Fruit fly (Drosophila melanogaster) whole organism, embryonic: ENCODE measurements around the gene dikar.
A peak's percentile ranks its signal among the peaks of the same experiment; 100 is the strongest.

Source experiments
- Atf-2 ChIP-seq: fragments of 200-800 bp; sonication (Bioruptor generic); optimal IDR thresholded peaks from 2 replicates; lab custom pipeline; 2016; ENCODE audit warnings: missing biosample characterization, missing genetic modification characterization
- Atf3 ChIP-seq: fragments of 200-800 bp; sonication (Bioruptor generic); optimal IDR thresholded peaks from 3 replicates; lab custom pipeline; 2016; ENCODE audit warnings: missing biosample characterization, missing genetic modification characterization
- Bteb2 ChIP-seq: fragments of 200-800 bp; sonication (Bioruptor generic); optimal IDR thresholded peaks from 2 replicates; lab custom pipeline; 2016; ENCODE audit warnings: missing biosample characterization, missing genetic modification characterization
- CG10462 ChIP-seq: fragments of 200-800 bp; sonication (Bioruptor generic); optimal IDR thresholded peaks from 2 replicates; lab custom pipeline; 2016; ENCODE audit warnings: missing biosample characterization, missing genetic modification characterization
- CG12155 ChIP-seq: fragments of 200-800 bp; sonication (Bioruptor generic); optimal IDR thresholded peaks from 3 replicates; lab custom pipeline; 2016; ENCODE audit warnings: missing biosample characterization, missing genetic modification characterization
- CG13287 ChIP-seq: fragments of 200-800 bp; sonication (Bioruptor generic); IDR thresholded peaks from 2 replicates; pipeline ENCODE4 v1.3.6; 2022; ENCODE audit warnings: missing biosample characterization, missing genetic modification characterization; ENCODE audit not compliant: partially characterized antibody
- CG17328 ChIP-seq: fragments of 200-800 bp; sonication (Bioruptor generic); IDR thresholded peaks from 2 replicates; pipeline ENCODE4 v1.3.6; 2022; ENCODE audit warnings: missing biosample characterization, missing genetic modification characterization
- CG1792 ChIP-seq: fragments of 200-800 bp; sonication (Bioruptor generic); optimal IDR thresholded peaks from 2 replicates; lab custom pipeline; 2016; ENCODE audit warnings: missing biosample characterization, missing genetic modification characterization
- CG18262 ChIP-seq: fragments of 200-800 bp; optimal IDR thresholded peaks from 3 replicates; lab custom pipeline; 2019; ENCODE audit warnings: missing biosample characterization, mild to moderate bottlenecking, missing genetic modification characterization, moderate library complexity
- CG18599 ChIP-seq: fragments of 200-800 bp; sonication (Bioruptor generic); optimal IDR thresholded peaks from 3 replicates; lab custom pipeline; 2017; ENCODE audit warnings: missing biosample characterization, missing genetic modification characterization, mild to moderate bottlenecking, moderate library complexity, missing genetic modification reagents
- CG2712 ChIP-seq: fragments of 200-800 bp; optimal IDR thresholded peaks from 3 replicates; lab custom pipeline; 2019; ENCODE audit warnings: missing biosample characterization, mild to moderate bottlenecking, missing genetic modification characterization, moderate library complexity
- CG31224 ChIP-seq: fragments of 200-800 bp; sonication (Bioruptor generic); IDR thresholded peaks from 2 replicates; pipeline ENCODE4 v1.3.6; 2022; ENCODE audit warnings: missing biosample characterization, missing genetic modification characterization
- CG34422 ChIP-seq: fragments of 200-800 bp; sonication (Bioruptor generic); IDR thresholded peaks from 3 replicates; pipeline ENCODE4 v1.3.6; 2022; ENCODE audit warnings: missing biosample characterization, missing genetic modification characterization
- CG4360 ChIP-seq: fragments of 200-800 bp; sonication (Bioruptor generic); IDR thresholded peaks from 2 replicates; pipeline ENCODE4 v1.3.6; 2022; ENCODE audit warnings: missing biosample characterization, missing genetic modification characterization
- CG4707 ChIP-seq: fragments of 200-800 bp; sonication (Bioruptor generic); optimal IDR thresholded peaks from 2 replicates; lab custom pipeline; 2018; ENCODE audit warnings: missing biosample characterization, mild to moderate bottlenecking, missing genetic modification characterization, moderate library complexity
- CG5180 ChIP-seq: fragments of 200-800 bp; sonication (Bioruptor generic); optimal IDR thresholded peaks from 3 replicates; lab custom pipeline; 2017; ENCODE audit warnings: missing biosample characterization, missing genetic modification characterization, mild to moderate bottlenecking, moderate library complexity, missing genetic modification reagents
- CG8765 ChIP-seq: fragments of 200-800 bp; sonication (Bioruptor generic); IDR thresholded peaks from 2 replicates; pipeline ENCODE4 v1.3.6; 2022; ENCODE audit warnings: missing biosample characterization, missing genetic modification characterization
- CG8924 ChIP-seq: fragments of 200-800 bp; optimal IDR thresholded peaks from 3 replicates; lab custom pipeline; 2019; ENCODE audit warnings: missing biosample characterization, mild to moderate bottlenecking, missing genetic modification characterization, moderate library complexity
- CG9437 ChIP-seq: fragments of 200-800 bp; sonication (Bioruptor generic); optimal IDR thresholded peaks from 2 replicates; lab custom pipeline; 2018; ENCODE audit warnings: missing biosample characterization, mild to moderate bottlenecking, missing genetic modification characterization
- E2f1 ChIP-seq: fragments of 200-800 bp; sonication (Bioruptor generic); IDR thresholded peaks from 2 replicates; pipeline ENCODE4 v1.3.6; 2022; ENCODE audit warnings: missing biosample characterization, missing genetic modification characterization
- Fer2 ChIP-seq: fragments of 200-800 bp; sonication (Bioruptor generic); optimal IDR thresholded peaks from 2 replicates; lab custom pipeline; 2018; ENCODE audit warnings: missing biosample characterization, mild to moderate bottlenecking, missing genetic modification characterization, moderate library complexity
- Kr ChIP-seq: fragments of 200-800 bp; sonication (Bioruptor generic); optimal IDR thresholded peaks from 2 replicates; lab custom pipeline; 2017; ENCODE audit warnings: missing biosample characterization, mild to moderate bottlenecking, missing genetic modification characterization
- Oli ChIP-seq: fragments of 200-800 bp; sonication (Bioruptor generic); optimal IDR thresholded peaks from 2 replicates; lab custom pipeline; 2018; ENCODE audit warnings: missing biosample characterization, mild to moderate bottlenecking, missing genetic modification characterization, moderate library complexity
- Optix ChIP-seq: fragments of 200-800 bp; sonication (Bioruptor generic); IDR thresholded peaks from 3 replicates; pipeline ENCODE4 v1.3.6; 2022; ENCODE audit warnings: missing biosample characterization, missing genetic modification characterization
- Sox102F ChIP-seq: fragments of 200-800 bp; sonication (Bioruptor generic); optimal IDR thresholded peaks from 2 replicates; lab custom pipeline; 2018; ENCODE audit warnings: missing biosample characterization, mild to moderate bottlenecking, missing genetic modification characterization, moderate library complexity
- Ssrp ChIP-seq: fragments of 200-800 bp; sonication (Bioruptor generic); optimal IDR thresholded peaks from 2 replicates; lab custom pipeline; 2018; ENCODE audit warnings: missing biosample characterization, mild to moderate bottlenecking, missing genetic modification characterization, moderate library complexity
- Xrp1 ChIP-seq: fragments of 200-800 bp; sonication (Bioruptor generic); IDR thresholded peaks from 2 replicates; pipeline ENCODE4 v1.3.6; 2022; ENCODE audit warnings: missing biosample characterization, missing genetic modification characterization
- al ChIP-seq: fragments of 200-800 bp; sonication (Bioruptor generic); IDR thresholded peaks from 2 replicates; pipeline ENCODE4 v1.3.6; 2022; ENCODE audit warnings: missing biosample characterization, missing genetic modification characterization
- chm ChIP-seq: fragments of 200-800 bp; sonication (Bioruptor generic); IDR thresholded peaks from 2 replicates; pipeline ENCODE4 v1.3.6; 2022; ENCODE audit warnings: missing biosample characterization, missing genetic modification characterization
- croc ChIP-seq: fragments of 200-800 bp; sonication (Bioruptor generic); conservative IDR thresholded peaks from 3 replicates; pipeline ENCODE4 v1.3.6; 2022; ENCODE audit warnings: missing biosample characterization, missing genetic modification characterization
- danr ChIP-seq: fragments of 200-800 bp; sonication (Bioruptor generic); IDR thresholded peaks from 2 replicates; pipeline ENCODE4 v1.3.6; 2022; ENCODE audit warnings: missing biosample characterization, missing genetic modification characterization
- dimm ChIP-seq: fragments of 200-800 bp; sonication (Bioruptor generic); IDR thresholded peaks from 2 replicates; pipeline ENCODE4 v1.3.6; 2022; ENCODE audit warnings: missing biosample characterization, missing genetic modification characterization
- dmrt11E ChIP-seq: fragments of 200-800 bp; sonication (Bioruptor generic); optimal IDR thresholded peaks from 3 replicates; lab custom pipeline; 2018; ENCODE audit warnings: missing biosample characterization, mild to moderate bottlenecking, missing genetic modification characterization, moderate library complexity
- gcm ChIP-seq: fragments of 200-800 bp; sonication (Bioruptor generic); optimal IDR thresholded peaks from 2 replicates; lab custom pipeline; 2019; ENCODE audit warnings: missing biosample characterization, mild to moderate bottlenecking, missing genetic modification characterization, moderate library complexity
- hb ChIP-seq: fragments of 200-800 bp; sonication (Bioruptor generic); IDR thresholded peaks from 3 replicates; pipeline ENCODE4 v1.3.6; 2022; ENCODE audit warnings: missing biosample characterization, missing genetic modification characterization; ENCODE audit not compliant: partially characterized antibody
- knrl ChIP-seq: fragments of 200-800 bp; sonication (Bioruptor generic); IDR thresholded peaks from 3 replicates; pipeline ENCODE4 v1.3.6; 2022; ENCODE audit warnings: missing biosample characterization, missing genetic modification characterization; ENCODE audit not compliant: partially characterized antibody
- mld ChIP-seq: fragments of 200-800 bp; sonication (Bioruptor generic); IDR thresholded peaks from 3 replicates; pipeline ENCODE4 v1.3.6; 2022; ENCODE audit warnings: missing biosample characterization, missing genetic modification characterization; ENCODE audit not compliant: partially characterized antibody
- nerfin-1 ChIP-seq: fragments of 200-800 bp; sonication (Bioruptor generic); optimal IDR thresholded peaks from 3 replicates; lab custom pipeline; 2019; ENCODE audit warnings: missing biosample characterization, mild to moderate bottlenecking, missing genetic modification characterization, moderate library complexity
- nmo ChIP-seq: fragments of 200-800 bp; sonication (Bioruptor generic); optimal IDR thresholded peaks from 2 replicates; lab custom pipeline; 2018; ENCODE audit warnings: missing biosample characterization, mild to moderate bottlenecking, missing genetic modification characterization, moderate library complexity
- pita ChIP-seq: fragments of 200-800 bp; sonication (Bioruptor generic); optimal IDR thresholded peaks from 2 replicates; lab custom pipeline; 2017; ENCODE audit warnings: missing biosample characterization, mild to moderate bottlenecking, missing genetic modification characterization
- pros ChIP-seq: fragments of 200-800 bp; sonication (Bioruptor generic); optimal IDR thresholded peaks from 3 replicates; lab custom pipeline; 2019; ENCODE audit warnings: missing biosample characterization, mild to moderate bottlenecking, missing genetic modification characterization, moderate library complexity
- ro ChIP-seq: fragments of 200-800 bp; sonication (Bioruptor generic); IDR thresholded peaks from 2 replicates; pipeline ENCODE4 v1.3.6; 2022; ENCODE audit warnings: missing biosample characterization, missing genetic modification characterization
- ssp ChIP-seq: fragments of 200-800 bp; sonication (Bioruptor generic); IDR thresholded peaks from 2 replicates; pipeline ENCODE4 v1.3.6; 2022; ENCODE audit warnings: missing biosample characterization, missing genetic modification characterization
- sug ChIP-seq: fragments of 200-800 bp; optimal IDR thresholded peaks from 2 replicates; lab custom pipeline; 2019; ENCODE audit warnings: missing biosample characterization, mild to moderate bottlenecking, missing genetic modification characterization, moderate library complexity
- tap ChIP-seq: fragments of 200-800 bp; optimal IDR thresholded peaks from 3 replicates; lab custom pipeline; 2019; ENCODE audit warnings: missing biosample characterization, mild to moderate bottlenecking, missing genetic modification characterization, moderate library complexity
- unc-4 ChIP-seq: fragments of 200-800 bp; sonication (Bioruptor generic); IDR thresholded peaks from 2 replicates; pipeline ENCODE4 v1.3.6; 2022; ENCODE audit warnings: missing biosample characterization, missing genetic modification characterization; ENCODE audit not compliant: partially characterized antibody
- zen ChIP-seq: fragments of 200-800 bp; sonication (Bioruptor generic); optimal IDR thresholded peaks from 3 replicates; lab custom pipeline; 2018; ENCODE audit warnings: missing biosample characterization, mild to moderate bottlenecking, missing genetic modification characterization, moderate library complexity
- zfh1 ChIP-seq: fragments of 200-800 bp; sonication (Bioruptor generic); IDR thresholded peaks from 3 replicates; pipeline ENCODE4 v1.3.6; 2022; ENCODE audit warnings: missing biosample characterization, missing genetic modification characterization
- zfh2 ChIP-seq: fragments of 200-800 bp; sonication (Bioruptor generic); optimal IDR thresholded peaks from 2 replicates; lab custom pipeline; 2016; ENCODE audit warnings: missing biosample characterization, missing genetic modification characterization

The dikar gene

dm6 chr3L:6708995-6709606 is 33.9 kb downstream of the dikar start (continued):
- TF ChIP-seq CG12155 (peak; percentile 54), zfh2 (GFP tag; lab: Kevin White, UChicago) (peak; percentile 78), Kr (GFP tag; lab: Kevin White, UChicago) (no peak), CG1792 (GFP tag; lab: Kevin White, UChicago) (peak; percentile 21), al (GFP tag; lab: Robert Waterston, UW) (peak; percentile 82), CG31224 (peak; percentile 74), pros (GFP tag; lab: Kevin White, UChicago) (no peak), CG8765 (GFP tag; lab: Robert Waterston, UW) (no peak), ssp (GFP tag; lab: Robert Waterston, UW) (peak; percentile 33; the same call in 1 of the 2 replicates), danr (GFP tag; lab: Robert Waterston, UW) (peak; percentile 75), CG17328 (peak; percentile 89), Sox102F (GFP tag; lab: Kevin White, UChicago) (peak; percentile 79), tap (tag; lab: Kevin White, UChicago) (peak; percentile 51), CG5180 (peak; percentile 59), CG4707 (peak; percentile 82), zfh1 (GFP tag; lab: Robert Waterston, UW) (peak; percentile 89), Atf-2 (peak; percentile 40), hb (no peak), unc-4 (no peak), CG10462 (GFP tag; lab: Kevin White, UChicago) (peak; percentile 39), CG18262 (tag; lab: Kevin White, UChicago) (peak; percentile 36), CG34422 (GFP tag; lab: Robert Waterston, UW) (peak; percentile 85), CG4360 (GFP tag; lab: Robert Waterston, UW) (no peak), Oli (peak; percentile 64), chm (GFP tag; lab: Robert Waterston, UW) (peak; percentile 85; the same call in 1 of the 2 replicates), Fer2 (tag; lab: Kevin White, UChicago) (peak; percentile 94), Optix (GFP tag; lab: Robert Waterston, UW) (peak; percentile 74; the same call in 2 of the 3 replicates), CG13287 (GFP tag; lab: Robert Waterston, UW) (no peak; the same call in 1 of the 2 replicates), nerfin-1 (tag; lab: Kevin White, UChicago) (peak; percentile 84), dmrt11E (tag; lab: Kevin White, UChicago) (no peak), pita (GFP tag; lab: Kevin White, UChicago) (no peak), ro (GFP tag; lab: Robert Waterston, UW) (peak; percentile 19; the same call in 1 of the 2 replicates), CG9437 (GFP tag; lab: Kevin White, UChicago) (peak; percentile 71), CG2712 (tag; lab: Kevin White, UChicago) (no peak), nmo (peak; percentile 58), Bteb2 (GFP tag; lab: Kevin White, UChicago) (peak; percentile 77)

DNA sequence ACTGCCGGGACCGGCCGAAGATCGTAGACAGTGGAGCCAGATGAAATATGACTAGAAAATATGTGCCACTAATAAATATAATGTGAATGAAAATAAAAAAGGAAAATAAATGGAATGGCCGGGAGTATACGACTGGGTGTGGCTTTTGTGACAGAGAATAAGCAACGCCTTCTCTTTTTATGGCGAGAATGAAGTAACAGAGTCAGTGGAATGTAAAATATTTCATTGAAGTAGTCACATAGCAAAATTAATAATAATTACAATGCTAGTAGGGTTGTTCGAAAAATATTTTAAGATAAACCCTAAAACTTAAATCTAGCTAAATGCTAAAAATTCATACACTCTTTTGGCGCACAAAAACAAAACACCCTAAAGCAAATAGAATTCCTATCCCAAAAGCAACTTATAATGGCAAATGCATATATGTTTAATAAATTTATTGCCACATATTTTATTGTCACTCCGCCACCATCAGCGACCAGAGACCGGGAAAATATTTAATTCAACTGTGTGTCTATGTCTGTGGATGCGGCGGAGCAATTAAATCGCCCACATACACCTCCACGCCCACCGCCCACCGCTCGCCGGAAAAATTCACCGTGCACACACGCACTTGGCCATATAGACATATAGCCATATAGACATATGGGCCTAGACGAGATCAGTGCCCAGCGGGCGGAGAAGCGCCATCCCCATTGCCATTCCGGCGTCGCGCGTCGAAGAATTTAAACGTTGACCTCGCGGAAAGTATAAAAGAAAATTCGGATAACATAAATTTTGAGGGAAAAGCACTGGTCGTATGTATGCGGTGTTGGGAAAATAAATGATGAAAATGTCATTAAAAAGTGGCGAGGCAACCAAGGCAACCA is 36.0 kb downstream of the dikar start:
- TF ChIP-seq dimm (GFP tag; lab: Robert Waterston, UW) (no peak), Xrp1 (GFP tag; lab: Robert Waterston, UW) (no peak), knrl (no peak), sug (tag; lab: Kevin White, UChicago) (peak; percentile 11), mld (GFP tag; lab: Robert Waterston, UW) (no peak), Atf3 (no peak), Ssrp (tag; lab: Kevin White, UChicago) (no peak), CG18599 (GFP tag; lab: Kevin White, UChicago) (no peak), croc (GFP tag; lab: Robert Waterston, UW) (no peak), gcm (GFP tag; lab: Kevin White, UChicago) (no peak), zen (tag; lab: Kevin White, UChicago) (no peak), CG8924 (tag; lab: Kevin White, UChicago) (no peak), E2f1 (no peak)
